Worm (Caenorhabditis elegans): ENCODE results near the gene nspa-10.

DNA sequence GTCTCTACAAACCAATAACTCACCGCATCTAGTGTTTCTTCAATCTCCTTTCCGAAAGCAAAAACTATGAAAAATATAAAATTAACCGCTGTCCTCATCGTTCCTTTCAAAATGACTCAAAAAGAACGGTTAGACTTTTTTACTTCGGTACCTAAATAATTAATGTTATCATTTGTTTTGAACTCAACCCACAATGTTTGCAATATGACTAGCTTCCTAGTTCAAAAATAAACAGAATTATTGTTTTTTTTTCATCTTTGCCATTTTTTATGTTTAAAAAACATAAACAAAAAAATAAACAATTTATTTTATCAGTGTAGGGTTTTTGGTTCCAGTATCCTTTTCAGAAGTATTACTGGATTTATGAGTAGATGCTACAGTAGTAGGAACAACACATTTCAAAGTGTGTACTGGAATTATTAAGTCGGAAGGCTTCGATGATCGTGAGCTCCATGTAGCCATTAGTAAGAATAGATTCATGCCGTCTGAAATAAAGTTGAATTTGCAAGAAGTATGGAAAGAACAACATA, 1.6 kb downstream of the nspa-10 start, which contains the start of the genes lipl-8 and Y50E8A.22:
- TF ChIP-seq lin-38 (GFP tag; IDR thresholded peaks at IDR 0.05) (no peak), madf-5 (GFP tag; IDR thresholded peaks at IDR 0.05) (no peak), lin-39 (tag; optimal IDR thresholded peaks at IDR 0.05) (no peak), F49E8.2 (tag; optimal IDR thresholded peaks at IDR 0.05; ENCODE audit: borderline replicate concordance) (no peak)

All from whole organism, L4 larva.